Worm (Caenorhabditis elegans): Measurements from ENCODE around the gene W09D6.5.

W09D6.5 gene

DNA sequence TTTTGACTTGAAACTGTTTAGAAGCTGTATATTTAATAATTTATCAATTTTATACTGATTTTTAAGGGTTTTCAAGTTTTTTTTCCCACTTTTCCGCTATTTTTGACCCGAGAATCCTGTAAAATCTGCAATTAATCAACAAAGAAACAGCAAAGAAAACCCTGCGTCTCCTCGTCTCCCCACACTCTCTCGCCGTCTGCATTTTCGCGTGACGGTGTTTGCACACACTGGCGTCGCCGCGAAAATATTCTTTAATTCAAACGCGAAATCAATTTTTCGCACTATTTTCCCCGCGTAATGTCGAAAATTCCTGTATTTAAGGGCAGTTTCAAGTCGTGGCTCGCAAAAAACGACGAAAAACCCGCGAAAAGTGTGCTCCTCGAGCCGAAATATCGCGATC lies 25.0 kb upstream of the W09D6.5 start, which contains the start of gene rsa-2 (continued):
- no peak for TF ChIP-seq nfya-2 (GFP tag; IDR thresholded peaks at IDR 0.05)
- peak; percentile 48 for TF ChIP-seq tbp1 (GFP tag; optimal IDR thresholded peaks at IDR 0.05)
- TF ChIP-seq Y79H2A.3 (GFP tag; conservative IDR thresholded peaks at IDR 0.05), result no peak
- no peak for TF ChIP-seq repo-1 (tag; optimal IDR thresholded peaks at IDR 0.05)
- TF ChIP-seq hsf-1 (GFP tag; IDR thresholded peaks at IDR 0.05), result peak; percentile 66
- TF ChIP-seq efl-1 (GFP tag; optimal IDR thresholded peaks at IDR 0.05), result peak; percentile 91
- TF ChIP-seq lin-40 (tag; optimal IDR thresholded peaks at IDR 0.05), result peak; percentile 38
- peak; percentile 64 for TF ChIP-seq B0019.2 (GFP tag; conservative IDR thresholded peaks at IDR 0.05)
- TF ChIP-seq ztf-18 (tag; optimal IDR thresholded peaks at IDR 0.05), result peak; percentile 6
- no peak for TF ChIP-seq B0035.1 (tag; optimal IDR thresholded peaks at IDR 0.05)
- peak; percentile 86 for TF ChIP-seq lin-54 (GFP tag; optimal IDR thresholded peaks at IDR 0.05)
- peak; percentile 69 for TF ChIP-seq D2030.7 (GFP tag; IDR thresholded peaks at IDR 0.05)
- no peak for TF ChIP-seq F57C9.4 (tag; optimal IDR thresholded peaks at IDR 0.05)
- TF ChIP-seq ztf-25 (GFP tag; IDR thresholded peaks at IDR 0.05), result no peak
- peak; percentile 76 for TF ChIP-seq dox-1 (GFP tag; IDR thresholded peaks at IDR 0.05)
- TF ChIP-seq aptf-3 (GFP tag; IDR thresholded peaks at IDR 0.05), result no peak
- TF ChIP-seq K11D2.4 (GFP tag; IDR thresholded peaks at IDR 0.05), result no peak
- no peak for TF ChIP-seq chd-7 (tag; optimal IDR thresholded peaks at IDR 0.05)
- no peak for TF ChIP-seq nfya-1 (tag; optimal IDR thresholded peaks at IDR 0.05; ENCODE audit: borderline replicate concordance, insufficient read depth)
- peak; percentile 1 for TF ChIP-seq B0261.1 (tag; optimal IDR thresholded peaks at IDR 0.05)
- peak; percentile 73 for TF ChIP-seq ceh-91 (GFP tag; IDR thresholded peaks at IDR 0.05)
- peak; percentile 39 for TF ChIP-seq snpc-1.1 (tag; optimal IDR thresholded peaks at IDR 0.05; ENCODE audit: insufficient read depth)
- peak; percentile 73 for TF ChIP-seq xnd-1 (tag; optimal IDR thresholded peaks at IDR 0.05)
- TF ChIP-seq madf-8 (GFP tag; conservative IDR thresholded peaks at IDR 0.05), result peak; percentile 83
- peak; percentile 93 for TF ChIP-seq madf-6 (GFP tag; IDR thresholded peaks at IDR 0.05)
- TF ChIP-seq ccch-3 (GFP tag; optimal IDR thresholded peaks at IDR 0.05), result no peak
- TF ChIP-seq nhr-90 (tag; optimal IDR thresholded peaks at IDR 0.05), result no peak
- peak; percentile 51; the same call in 1 of the 2 replicates for TF ChIP-seq pbrm-1 (GFP tag; IDR thresholded peaks at IDR 0.05)
- no peak for TF ChIP-seq lsy-27 (tag; optimal IDR thresholded peaks at IDR 0.05; ENCODE audit: borderline replicate concordance, insufficient read depth)
- no peak for TF ChIP-seq mes-4 (tag; optimal IDR thresholded peaks at IDR 0.05)
- TF ChIP-seq Y53G8AR.9 (GFP tag; conservative IDR thresholded peaks at IDR 0.05), result 0 out of 2 replicates have a peak, but pooled peaks have one; percentile 33
- 0 out of 2 replicates have a peak, but pooled peaks have one; percentile 33 for TF ChIP-seq Y95B8A.8 (GFP tag; IDR thresholded peaks at IDR 0.05)
- no peak for TF ChIP-seq F52B5.7 (tag; optimal IDR thresholded peaks at IDR 0.05)
- TF ChIP-seq ceh-100 (GFP tag; IDR thresholded peaks at IDR 0.05), result peak; percentile 51; the same call in 1 of the 2 replicates
- TF ChIP-seq hrde-1 (tag; optimal IDR thresholded peaks at IDR 0.05; ENCODE audit: borderline replicate concordance), result no peak
- no peak for TF ChIP-seq F23B12.7 (tag; optimal IDR thresholded peaks at IDR 0.05; ENCODE audit: insufficient read depth)
- no peak for TF ChIP-seq aptf-2 (GFP tag; conservative IDR thresholded peaks at IDR 0.05)
- no peak for TF ChIP-seq Y53F4B.3 (GFP tag; IDR thresholded peaks at IDR 0.05)
- no peak for TF ChIP-seq Y56A3A.18 (GFP tag; IDR thresholded peaks at IDR 0.05)
- 0 out of 2 replicates have a peak, but pooled peaks have one; percentile 35 for TF ChIP-seq lir-1 (GFP tag; conservative IDR thresholded peaks at IDR 0.05)
- TF ChIP-seq dpl-1 (GFP tag; optimal IDR thresholded peaks at IDR 0.05), result peak; percentile 77
- TF ChIP-seq sptf-2 (GFP tag; optimal IDR thresholded peaks at IDR 0.05), result no peak
- TF ChIP-seq ekl-4 (GFP tag; IDR thresholded peaks at IDR 0.05), result peak; percentile 66
